Fruit fly (Drosophila melanogaster) whole organism, embryonic: ENCODE results near the gene Gsc.

ENCODE experiments used
- Aef1 ChIP-seq: fragments of 200-800 bp; sonication (Bioruptor generic); IDR thresholded peaks from 3 replicates; pipeline ENCODE4 v1.3.6; 2022; ENCODE audit warnings: missing biosample characterization, missing genetic modification characterization
- Bgb ChIP-seq: fragments of 200-800 bp; sonication (Bioruptor generic); IDR thresholded peaks from 2 replicates; pipeline ENCODE4 v1.3.6; 2022; ENCODE audit warnings: missing biosample characterization, missing genetic modification characterization; ENCODE audit not compliant: partially characterized antibody
- CG10321 ChIP-seq: fragments of 200-800 bp; sonication (Bioruptor generic); IDR thresholded peaks from 2 replicates; pipeline ENCODE4 v1.3.6; 2022; ENCODE audit warnings: missing biosample characterization, missing genetic modification characterization
- CG10431 ChIP-seq: fragments of 200-800 bp; sonication (Bioruptor generic); optimal IDR thresholded peaks from 3 replicates; lab custom pipeline; 2018; ENCODE audit warnings: missing biosample characterization, mild to moderate bottlenecking, missing genetic modification characterization
- CG1233 ChIP-seq: fragments of 200-800 bp; sonication (Bioruptor generic); optimal IDR thresholded peaks from 4 replicates; lab custom pipeline; 2018; ENCODE audit warnings: missing biosample characterization, mild to moderate bottlenecking, missing genetic modification characterization
- CG12744 ChIP-seq: fragments of 200-800 bp; sonication (Bioruptor generic); optimal IDR thresholded peaks from 2 replicates; lab custom pipeline; 2016; ENCODE audit warnings: missing biosample characterization, missing genetic modification characterization
- CG16779 ChIP-seq: fragments of 200-800 bp; sonication (Bioruptor generic); IDR thresholded peaks from 2 replicates; pipeline ENCODE4 v1.3.6; 2022; ENCODE audit warnings: missing biosample characterization, missing genetic modification characterization
- CG17186 ChIP-seq: fragments of 200-800 bp; sonication (Bioruptor generic); optimal IDR thresholded peaks from 3 replicates; lab custom pipeline; 2017; ENCODE audit warnings: missing biosample characterization, missing genetic modification reagents, missing genetic modification characterization
- CG1792 ChIP-seq: fragments of 200-800 bp; sonication (Bioruptor generic); optimal IDR thresholded peaks from 2 replicates; lab custom pipeline; 2016; ENCODE audit warnings: missing biosample characterization, missing genetic modification characterization
- CG2116 ChIP-seq: fragments of 200-800 bp; sonication (Bioruptor generic); optimal IDR thresholded peaks from 3 replicates; lab custom pipeline; 2018; ENCODE audit warnings: missing biosample characterization, mild to moderate bottlenecking, missing genetic modification characterization
- CG2202 ChIP-seq: fragments of 200-800 bp; sonication (Bioruptor generic); optimal IDR thresholded peaks from 2 replicates; lab custom pipeline; 2018; ENCODE audit warnings: missing biosample characterization, mild to moderate bottlenecking, missing genetic modification characterization
- CG30020 ChIP-seq: fragments of 200-800 bp; optimal IDR thresholded peaks from 2 replicates; lab custom pipeline; 2019; ENCODE audit warnings: missing biosample characterization, mild to moderate bottlenecking, missing genetic modification characterization, moderate library complexity
- CG30403 ChIP-seq: fragments of 200-800 bp; sonication (Bioruptor generic); optimal IDR thresholded peaks from 3 replicates; lab custom pipeline; 2016; ENCODE audit warnings: missing biosample characterization, missing genetic modification characterization
- CG31365 ChIP-seq: fragments of 200-800 bp; sonication (Bioruptor generic); optimal IDR thresholded peaks from 2 replicates; lab custom pipeline; 2018; ENCODE audit warnings: missing biosample characterization, mild to moderate bottlenecking, missing genetic modification characterization
- CG3281 ChIP-seq: fragments of 200-800 bp; sonication (Bioruptor generic); optimal IDR thresholded peaks from 3 replicates; lab custom pipeline; 2017; ENCODE audit warnings: missing biosample characterization, mild to moderate bottlenecking, missing genetic modification characterization
- CG5180 ChIP-seq: fragments of 200-800 bp; sonication (Bioruptor generic); optimal IDR thresholded peaks from 3 replicates; lab custom pipeline; 2017; ENCODE audit warnings: missing biosample characterization, missing genetic modification characterization, mild to moderate bottlenecking, moderate library complexity, missing genetic modification reagents
- CG9817 ChIP-seq: fragments of 200-800 bp; sonication (Bioruptor generic); optimal IDR thresholded peaks from 2 replicates; lab custom pipeline; 2018; ENCODE audit warnings: missing biosample characterization, mild to moderate bottlenecking, missing genetic modification characterization, moderate library complexity
- CoRest ChIP-seq: fragments of 200-800 bp; sonication (Bioruptor generic); optimal IDR thresholded peaks from 3 replicates; lab custom pipeline; 2018; ENCODE audit warnings: missing biosample characterization, mild to moderate bottlenecking, missing genetic modification characterization, moderate library complexity
- D ChIP-seq, 2 experiments: fragments of 200-800 bp in 1 of 2; fragments of >200 bp in 1 of 2; sonication (Bioruptor generic) in 1 of 2; optimal IDR thresholded peaks; 2 replicates in 1 of 2; 3 replicates in 1 of 2; lab custom pipeline; 2017; ENCODE audit warnings: mild to moderate bottlenecking in 1 of 2, missing biosample characterization in 1 of 2, missing genetic modification characterization in 1 of 2, missing genetic modification reagents in 1 of 2
- Dll ChIP-seq: fragments of 200-800 bp; sonication (Bioruptor generic); IDR thresholded peaks from 4 replicates; pipeline ENCODE4 v1.3.6; 2022; ENCODE audit warnings: missing biosample characterization, missing genetic modification characterization; ENCODE audit not compliant: partially characterized antibody
- Dref ChIP-seq: fragments of 200-800 bp; sonication (Bioruptor generic); IDR thresholded peaks from 2 replicates; pipeline ENCODE4 v1.3.6; 2022; ENCODE audit warnings: missing biosample characterization, missing genetic modification characterization
- E2f2 ChIP-seq: fragments of 200-800 bp; sonication (Bioruptor generic); IDR thresholded peaks from 2 replicates; pipeline ENCODE4 v1.3.6; 2022; ENCODE audit warnings: missing biosample characterization, missing genetic modification characterization
- H2.0 ChIP-seq: fragments of 200-800 bp; sonication (Bioruptor generic); IDR thresholded peaks from 2 replicates; pipeline ENCODE4 v1.3.6; 2022; ENCODE audit warnings: missing biosample characterization, missing genetic modification characterization
- HLHmδ ChIP-seq: fragments of 200-800 bp; sonication (Bioruptor generic); optimal IDR thresholded peaks from 2 replicates; lab custom pipeline; 2018; ENCODE audit warnings: missing biosample characterization, mild to moderate bottlenecking, missing genetic modification characterization, moderate library complexity
- Hmx ChIP-seq: fragments of 200-800 bp; sonication (Bioruptor generic); optimal IDR thresholded peaks from 2 replicates; lab custom pipeline; 2016; ENCODE audit warnings: missing biosample characterization, missing genetic modification characterization
- Hr39 ChIP-seq: fragments of >200 bp; optimal IDR thresholded peaks from 2 replicates; lab custom pipeline; 2017
- Meics ChIP-seq: fragments of 200-800 bp; sonication (Bioruptor generic); optimal IDR thresholded peaks from 2 replicates; lab custom pipeline; 2017; ENCODE audit warnings: missing biosample characterization, mild to moderate bottlenecking, missing genetic modification characterization
- NfI ChIP-seq: fragments of 200-800 bp; sonication (Bioruptor generic); optimal IDR thresholded peaks from 3 replicates; lab custom pipeline; 2018; ENCODE audit warnings: missing biosample characterization, mild to moderate bottlenecking, missing genetic modification characterization, moderate library complexity
- Rx ChIP-seq: fragments of 200-800 bp; sonication (Bioruptor generic); IDR thresholded peaks from 2 replicates; pipeline ENCODE4 v1.3.6; 2022; ENCODE audit warnings: missing biosample characterization, missing genetic modification characterization
- Sry-β ChIP-seq: fragments of 200-800 bp; sonication (Bioruptor generic); optimal IDR thresholded peaks from 2 replicates; lab custom pipeline; 2018; ENCODE audit warnings: missing biosample characterization, mild to moderate bottlenecking, missing genetic modification characterization, moderate library complexity
- Tbp ChIP-seq: fragments of >200 bp; optimal IDR thresholded peaks from 2 replicates; lab custom pipeline; 2018; ENCODE audit warnings: missing biosample characterization, missing genetic modification characterization
- ato ChIP-seq: fragments of 200-800 bp; sonication (Bioruptor generic); IDR thresholded peaks from 2 replicates; pipeline ENCODE4 v1.3.6; 2022; ENCODE audit warnings: missing biosample characterization, missing genetic modification characterization; ENCODE audit not compliant: partially characterized antibody
- cas ChIP-seq: fragments of 200-800 bp; sonication (Bioruptor generic); IDR thresholded peaks from 2 replicates; pipeline ENCODE4 v1.3.6; 2022; ENCODE audit warnings: missing biosample characterization, missing genetic modification characterization
- cg ChIP-seq: fragments of 200-800 bp; sonication (Bioruptor generic); optimal IDR thresholded peaks from 3 replicates; lab custom pipeline; 2019; ENCODE audit warnings: missing biosample characterization, mild to moderate bottlenecking, missing genetic modification characterization, moderate library complexity
- chinmo ChIP-seq: fragments of 200-800 bp; sonication (Bioruptor generic); IDR thresholded peaks from 4 replicates; pipeline ENCODE4 v1.3.6; 2022; ENCODE audit warnings: missing biosample characterization, missing genetic modification characterization; ENCODE audit not compliant: partially characterized antibody
- crp ChIP-seq, 2 experiments: fragments of 200-800 bp; sonication (Bioruptor generic); optimal IDR thresholded peaks; 2 replicates in 1 of 2; 3 replicates in 1 of 2; lab custom pipeline; 2017; ENCODE audit warnings: missing biosample characterization in 2 of 2, missing genetic modification characterization in 2 of 2, mild to moderate bottlenecking in 1 of 2, moderate library complexity in 1 of 2
- disco-r ChIP-seq: fragments of 200-800 bp; sonication (Bioruptor generic); optimal IDR thresholded peaks from 2 replicates; lab custom pipeline; 2016; ENCODE audit warnings: missing biosample characterization, missing genetic modification characterization
- dm ChIP-seq: fragments of 200-800 bp; sonication (Bioruptor generic); optimal IDR thresholded peaks from 3 replicates; lab custom pipeline; 2016; ENCODE audit warnings: missing biosample characterization, missing genetic modification characterization
- dpn ChIP-seq, 2 experiments: fragments of 200-800 bp; sonication (Bioruptor generic); optimal IDR thresholded peaks; 3 replicates each; lab custom pipeline; 2016; ENCODE audit warnings: missing biosample characterization in 2 of 2, missing genetic modification characterization in 2 of 2
- gt ChIP-seq: fragments of 200-800 bp; sonication (Bioruptor generic); IDR thresholded peaks from 2 replicates; pipeline ENCODE4 v1.3.6; 2022; ENCODE audit warnings: missing biosample characterization, missing genetic modification characterization
- kay ChIP-seq: fragments of 200-800 bp; sonication (Bioruptor generic); optimal IDR thresholded peaks from 2 replicates; lab custom pipeline; 2016; ENCODE audit warnings: missing biosample characterization, missing genetic modification characterization
- lmd ChIP-seq: fragments of 200-800 bp; sonication (Bioruptor generic); IDR thresholded peaks from 2 replicates; pipeline ENCODE4 v1.3.6; 2022; ENCODE audit warnings: missing biosample characterization, missing genetic modification characterization
- pita ChIP-seq: fragments of 200-800 bp; sonication (Bioruptor generic); optimal IDR thresholded peaks from 2 replicates; lab custom pipeline; 2017; ENCODE audit warnings: missing biosample characterization, mild to moderate bottlenecking, missing genetic modification characterization
- pzg ChIP-seq: fragments of 200-800 bp; sonication (Bioruptor generic); optimal IDR thresholded peaks from 3 replicates; lab custom pipeline; 2018; ENCODE audit warnings: missing biosample characterization, mild to moderate bottlenecking, missing genetic modification characterization, moderate library complexity
- salm ChIP-seq: fragments of 200-800 bp; sonication (Bioruptor generic); optimal IDR thresholded peaks from 2 replicates; lab custom pipeline; 2018; ENCODE audit warnings: missing biosample characterization, mild to moderate bottlenecking, missing genetic modification characterization
- scrt ChIP-seq: fragments of 200-800 bp; sonication (Bioruptor generic); optimal IDR thresholded peaks from 2 replicates; lab custom pipeline; 2018; ENCODE audit warnings: missing biosample characterization, mild to moderate bottlenecking, missing genetic modification characterization, moderate library complexity
- slbo ChIP-seq: fragments of 200-800 bp; sonication (Bioruptor generic); IDR thresholded peaks from 2 replicates; pipeline ENCODE4 v1.3.6; 2022; ENCODE audit warnings: missing biosample characterization, missing genetic modification characterization
- tna ChIP-seq: fragments of 200-800 bp; sonication (Bioruptor generic); IDR thresholded peaks from 2 replicates; pipeline ENCODE4 v1.3.6; 2022; ENCODE audit warnings: missing biosample characterization, missing genetic modification characterization; ENCODE audit not compliant: partially characterized antibody
- usp ChIP-seq: fragments of >200 bp; optimal IDR thresholded peaks from 2 replicates; lab custom pipeline; 2017; ENCODE audit warnings: missing biosample characterization, missing genetic modification characterization
- zfh1 ChIP-seq: fragments of 200-800 bp; sonication (Bioruptor generic); IDR thresholded peaks from 3 replicates; pipeline ENCODE4 v1.3.6; 2022; ENCODE audit warnings: missing biosample characterization, missing genetic modification characterization

The Gsc gene

DNA sequence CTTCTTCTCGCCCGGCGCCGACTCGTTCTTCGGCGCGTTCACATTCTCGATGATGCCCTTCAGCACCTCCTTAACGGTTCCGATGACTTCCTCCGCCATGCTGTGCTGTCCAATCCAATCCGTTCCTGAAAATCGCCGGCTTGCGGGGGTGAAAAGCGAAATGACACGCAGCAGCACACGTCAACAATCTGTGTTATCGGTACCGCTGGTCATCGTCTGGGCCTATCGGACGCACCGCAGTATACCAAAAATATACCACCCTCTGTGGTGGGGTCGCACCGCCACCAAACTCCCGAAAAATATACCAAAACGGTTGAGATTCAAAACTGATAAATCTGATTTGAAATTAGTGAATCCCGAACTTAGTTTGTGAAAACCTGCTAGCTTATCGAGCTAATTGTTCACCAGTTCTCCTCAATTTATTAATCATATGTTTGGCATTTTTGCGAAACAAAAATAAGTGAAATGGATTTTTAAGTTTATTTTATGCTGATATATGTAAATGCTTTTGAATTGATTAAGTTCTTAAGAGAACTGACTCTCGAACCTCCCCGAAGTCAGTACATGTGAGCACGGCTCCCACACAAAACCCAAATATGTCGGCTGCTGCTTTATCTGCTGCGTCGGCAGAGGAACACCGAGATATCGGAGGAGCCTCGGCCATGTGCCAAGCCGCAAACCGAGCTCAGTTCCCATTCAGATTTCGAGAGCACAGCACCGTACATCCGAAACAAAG, 49.9 kb downstream of the Gsc start, which contains the start of the genes Spp and nAChRbeta3 (continued):
- no peak for TF ChIP-seq salm (tag; lab: Kevin White, UChicago)
- no peak for TF ChIP-seq usp (GFP tag; lab: Kevin White, UChicago)
- no peak for TF ChIP-seq Sry-β (GFP tag; lab: Kevin White, UChicago)
- TF ChIP-seq kay: no peak
- TF ChIP-seq CG10321 (GFP tag; lab: Robert Waterston, UW): no peak
- TF ChIP-seq crp (GFP tag; optimal IDR thresholded peaks at IDR 0.05; lab: Kevin White, UChicago): no peak
- no peak for TF ChIP-seq HLHmδ
- peak; percentile 67 for TF ChIP-seq tna (GFP tag; lab: Robert Waterston, UW)
- TF ChIP-seq ato: peak; percentile 49; the same call in 1 of the 2 replicates
- TF ChIP-seq Hr39 (lab: Kevin White, UChicago): no peak
- no peak for TF ChIP-seq slbo (GFP tag; lab: Robert Waterston, UW)
- TF ChIP-seq Dll: peak; percentile 72
- TF ChIP-seq Bgb (GFP tag; lab: Robert Waterston, UW): peak; percentile 59
- no peak for TF ChIP-seq CG12744
- no peak for TF ChIP-seq CG16779
- no peak for TF ChIP-seq Aef1 (GFP tag; lab: Robert Waterston, UW)
- TF ChIP-seq CG1233 (GFP tag; lab: Kevin White, UChicago): no peak
- no peak for TF ChIP-seq CG30403 (GFP tag; lab: Kevin White, UChicago)
- no peak for TF ChIP-seq cas (GFP tag; lab: Robert Waterston, UW)
- TF ChIP-seq NfI: no peak
- TF ChIP-seq E2f2 (GFP tag; lab: Robert Waterston, UW): peak; percentile 74
- peak; percentile 75 for TF ChIP-seq pzg
- no peak for TF ChIP-seq CG9817
- no peak for TF ChIP-seq D (optimal IDR thresholded peaks at IDR 0.05; lab: Kevin White, UChicago)
- no peak for TF ChIP-seq D (GFP tag; optimal IDR thresholded peaks at IDR 0.05; lab: Kevin White, UChicago)
- TF ChIP-seq CG10431 (GFP tag; lab: Kevin White, UChicago): no peak
- no peak for TF ChIP-seq cg (GFP tag; lab: Kevin White, UChicago)
- peak; percentile 32 for TF ChIP-seq dm
- no peak for TF ChIP-seq CG5180 (GFP tag; lab: Kevin White, UChicago)
- TF ChIP-seq dpn (GFP tag; optimal IDR thresholded peaks at IDR 0.05; lab: Kevin White, UChicago): no peak
- no peak for TF ChIP-seq zfh1
- peak; percentile 59; the same call in 1 of the 4 replicates for TF ChIP-seq chinmo
- no peak for TF ChIP-seq lmd
- TF ChIP-seq pita: no peak
- TF ChIP-seq scrt (GFP tag; lab: Kevin White, UChicago): no peak
- TF ChIP-seq CG2116: peak; percentile 68
- no peak for TF ChIP-seq CG30020
- TF ChIP-seq Dref (GFP tag; lab: Robert Waterston, UW): peak; percentile 77
- TF ChIP-seq H2.0 (GFP tag; lab: Robert Waterston, UW): no peak
- no peak for TF ChIP-seq gt (GFP tag; lab: Robert Waterston, UW)
- peak; percentile 83 for TF ChIP-seq CG17186 (GFP tag; lab: Kevin White, UChicago)
- TF ChIP-seq CG1792 (GFP tag; lab: Kevin White, UChicago): no peak
- no peak for TF ChIP-seq Meics (GFP tag; lab: Kevin White, UChicago)
- no peak for TF ChIP-seq CG3281 (GFP tag; lab: Kevin White, UChicago)
- no peak for TF ChIP-seq Tbp
- no peak for TF ChIP-seq CoRest (tag; lab: Kevin White, UChicago)
- no peak for TF ChIP-seq CG31365 (tag; lab: Kevin White, UChicago)
- TF ChIP-seq disco-r (GFP tag; lab: Kevin White, UChicago): no peak
- TF ChIP-seq CG2202: no peak
- TF ChIP-seq Hmx (GFP tag; lab: Kevin White, UChicago): no peak
- TF ChIP-seq Rx (GFP tag; lab: Robert Waterston, UW): no peak
